Worm (Caenorhabditis elegans) whole organism, young adult: ENCODE data around the gene him-8.

Experiments used
- B0261.1 ChIP-seq: sonication (generic microtip); optimal IDR thresholded peaks from 2 replicates; lab custom pipeline; 2016; ENCODE audit warnings: mild to moderate bottlenecking, missing genetic modification characterization, moderate library complexity, missing compliant biosample characterization
- F37B4.10 ChIP-seq: fragments of 200-800 bp; sonication (Bioruptor generic); IDR thresholded peaks from 2 replicates; pipeline ENCODE4 v1.3.6; 2022; ENCODE audit warnings: missing genetic modification characterization, missing compliant biosample characterization
- F49E8.2 ChIP-seq: sonication (generic microtip); optimal IDR thresholded peaks from 3 replicates; lab custom pipeline; 2017; ENCODE audit warnings: missing genetic modification characterization, mild to moderate bottlenecking, missing compliant biosample characterization, antibody characterized with exemption, moderate library complexity; ENCODE audit not compliant: insufficient read depth
- F57A8.1 ChIP-seq: fragments of 200-800 bp; sonication (Bioruptor generic); optimal IDR thresholded peaks from 2 replicates; lab custom pipeline; 2018; ENCODE audit warnings: mild to moderate bottlenecking, missing genetic modification characterization, moderate library complexity, missing compliant biosample characterization
- T07F8.4 ChIP-seq: sonication (generic microtip); optimal IDR thresholded peaks from 2 replicates; lab custom pipeline; 2016; ENCODE audit warnings: mild to moderate bottlenecking, missing genetic modification characterization, moderate library complexity, missing compliant biosample characterization
- Y56A3A.18 ChIP-seq: fragments of 200-800 bp; sonication (Bioruptor generic); IDR thresholded peaks from 2 replicates; pipeline ENCODE4 v1.3.6; 2022; ENCODE audit warnings: missing genetic modification reagents, missing genetic modification characterization, missing compliant biosample characterization
- akir-1 ChIP-seq: fragments of 200-800 bp; sonication (Bioruptor generic); optimal IDR thresholded peaks from 2 replicates; lab custom pipeline; 2018; ENCODE audit warnings: mild to moderate bottlenecking, missing genetic modification characterization, moderate library complexity, missing compliant biosample characterization
- cebp-1 ChIP-seq, 2 experiments: fragments of 200-800 bp in 1 of 2; sonication (Bioruptor generic) in 1 of 2; sonication (generic microtip) in 1 of 2; IDR thresholded peaks in 1 of 2; optimal IDR thresholded peaks in 1 of 2; 2 replicates each; pipeline versions ENCODE4 v1.3.6 to Lab custom; 2017 to 2022; ENCODE audit warnings: missing compliant biosample characterization in 2 of 2, missing genetic modification characterization in 2 of 2, mild to moderate bottlenecking in 1 of 2, missing genetic modification reagents in 1 of 2, moderate library complexity in 1 of 2
- ceh-58 ChIP-seq: fragments of 200-800 bp; sonication (Bioruptor generic); IDR thresholded peaks from 2 replicates; pipeline ENCODE4 v1.3.6; 2022; ENCODE audit warnings: missing genetic modification characterization, missing compliant biosample characterization
- ceh-79 ChIP-seq: sonication (generic microtip); optimal IDR thresholded peaks from 2 replicates; lab custom pipeline; 2017; ENCODE audit warnings: mild to moderate bottlenecking, missing genetic modification characterization, missing compliant biosample characterization
- chd-7 ChIP-seq: sonication (generic microtip); optimal IDR thresholded peaks from 2 replicates; lab custom pipeline; 2016; ENCODE audit warnings: mild to moderate bottlenecking, missing genetic modification characterization, moderate library complexity, missing compliant biosample characterization
- die-1 ChIP-seq: sonication (generic microtip); optimal IDR thresholded peaks from 2 replicates; lab custom pipeline; 2016; ENCODE audit warnings: missing genotype, mild to moderate bottlenecking, missing genetic modification characterization, missing compliant biosample characterization
- dpl-1 ChIP-seq: fragments of 150-350 bp; optimal IDR thresholded peaks from 2 replicates; lab custom pipeline; 2014; ENCODE audit warnings: missing biosample characterization, missing genetic modification reagents, missing genetic modification characterization
- efl-1 ChIP-seq: fragments of 150-350 bp; optimal IDR thresholded peaks from 2 replicates; lab custom pipeline; 2014; ENCODE audit warnings: missing biosample characterization, missing genetic modification reagents, missing genetic modification characterization
- ekl-4 ChIP-seq: fragments of 200-800 bp; sonication (Bioruptor generic); IDR thresholded peaks from 2 replicates; pipeline ENCODE4 v1.3.6; 2022; ENCODE audit warnings: missing genetic modification reagents, missing genetic modification characterization, missing compliant biosample characterization
- him-1 ChIP-seq: sonication (generic microtip); optimal IDR thresholded peaks from 2 replicates; lab custom pipeline; 2016; ENCODE audit warnings: missing genotype, missing genetic modification reagents, missing genetic modification characterization, missing compliant biosample characterization
- hlh-26 ChIP-seq: fragments of 200-800 bp; sonication (Bioruptor generic); conservative IDR thresholded peaks from 2 replicates; pipeline ENCODE4 v1.3.6; 2022; ENCODE audit warnings: missing genetic modification reagents, missing genetic modification characterization, missing compliant biosample characterization
- hmg-1.2 ChIP-seq: fragments of 200-800 bp; sonication (Bioruptor generic); IDR thresholded peaks from 2 replicates; pipeline ENCODE4 v1.3.6; 2022; ENCODE audit warnings: missing genetic modification reagents, missing genetic modification characterization, missing compliant biosample characterization
- hrde-1 ChIP-seq: sonication (generic microtip); optimal IDR thresholded peaks from 2 replicates; lab custom pipeline; 2016; ENCODE audit warnings: missing genetic modification characterization, mild to moderate bottlenecking, missing compliant biosample characterization, moderate library complexity, missing genotype, missing genetic modification reagents, borderline replicate concordance
- lir-1 ChIP-seq: fragments of 200-800 bp; sonication (Bioruptor generic); conservative IDR thresholded peaks from 2 replicates; pipeline ENCODE4 v1.3.6; 2022; ENCODE audit warnings: missing genetic modification reagents, missing genetic modification characterization, missing compliant biosample characterization
- madf-10 ChIP-seq: sonication (generic microtip); optimal IDR thresholded peaks from 2 replicates; lab custom pipeline; 2016; ENCODE audit warnings: mild to moderate bottlenecking, missing genetic modification characterization, missing compliant biosample characterization
- madf-3 ChIP-seq: fragments of 200-800 bp; sonication (Bioruptor generic); IDR thresholded peaks from 2 replicates; pipeline ENCODE4 v1.3.6; 2022; ENCODE audit warnings: missing genetic modification reagents, missing genetic modification characterization, missing compliant biosample characterization
- mel-28 ChIP-seq: sonication (generic microtip); optimal IDR thresholded peaks from 2 replicates; lab custom pipeline; 2016; ENCODE audit warnings: borderline replicate concordance, mild to moderate bottlenecking, missing genetic modification characterization, missing compliant biosample characterization
- nhr-80 ChIP-seq: sonication (generic microtip); optimal IDR thresholded peaks from 2 replicates; lab custom pipeline; 2016; ENCODE audit warnings: missing genetic modification characterization, missing compliant biosample characterization
- nhr-90 ChIP-seq: sonication (generic microtip); optimal IDR thresholded peaks from 2 replicates; lab custom pipeline; 2016; ENCODE audit warnings: missing genotype, mild to moderate bottlenecking, missing genetic modification characterization, missing compliant biosample characterization
- pha-4 ChIP-seq: fragments of 150-350 bp; sonication (generic microtip); optimal IDR thresholded peaks from 2 replicates; lab custom pipeline; 2014; ENCODE audit warnings: missing biosample characterization, missing genetic modification reagents, missing genetic modification characterization
- snpc-1.1 ChIP-seq: sonication (generic microtip); optimal IDR thresholded peaks from 2 replicates; lab custom pipeline; 2017; ENCODE audit warnings: missing genetic modification characterization, mild to moderate bottlenecking, missing compliant biosample characterization, antibody characterized with exemption, moderate library complexity, missing genotype, missing genetic modification reagents; ENCODE audit not compliant: insufficient read depth
- tbx-9 ChIP-seq: sonication (generic microtip); optimal IDR thresholded peaks from 2 replicates; lab custom pipeline; 2016; ENCODE audit warnings: borderline replicate concordance, missing genetic modification characterization, inconsistent platforms, missing compliant biosample characterization
- xnd-1 ChIP-seq: sonication (generic microtip); optimal IDR thresholded peaks from 2 replicates; lab custom pipeline; 2016; ENCODE audit warnings: missing genotype, missing genetic modification reagents, missing genetic modification characterization, missing compliant biosample characterization
- ztf-18 ChIP-seq: sonication (generic microtip); optimal IDR thresholded peaks from 2 replicates; lab custom pipeline; 2016; ENCODE audit warnings: missing genotype, mild to moderate bottlenecking, missing genetic modification characterization, missing compliant biosample characterization
- ztf-22 ChIP-seq: fragments of 200-800 bp; sonication (Bioruptor generic); optimal IDR thresholded peaks from 2 replicates; lab custom pipeline; 2018; ENCODE audit warnings: mild to moderate bottlenecking, missing genetic modification characterization, moderate library complexity, missing compliant biosample characterization
- ztf-26 ChIP-seq: sonication (generic microtip); optimal IDR thresholded peaks from 2 replicates; lab custom pipeline; 2017; ENCODE audit warnings: missing genetic modification characterization, missing compliant biosample characterization
- ztf-28 ChIP-seq: fragments of 200-800 bp; sonication (Bioruptor generic); IDR thresholded peaks from 2 replicates; pipeline ENCODE4 v1.3.6; 2022; ENCODE audit warnings: missing genetic modification reagents, missing genetic modification characterization, missing compliant biosample characterization

him-8 gene

ce11 chrIV:10574471-10574870, 12.8 kb downstream of the him-8 start:
- TF ChIP-seq chd-7 (tag; lab: Kevin White, UChicago) = no peak
- no peak for TF ChIP-seq ztf-26
- no peak for TF ChIP-seq die-1
- no peak for TF ChIP-seq cebp-1 (GFP tag; IDR thresholded peaks at IDR 0.05; lab: Robert Waterston, UW)
- TF ChIP-seq cebp-1 (tag; optimal IDR thresholded peaks at IDR 0.05; lab: Kevin White, UChicago) = no peak
- TF ChIP-seq hrde-1 (tag; lab: Kevin White, UChicago) = no peak
- no peak for TF ChIP-seq T07F8.4 (tag; lab: Kevin White, UChicago)
- no peak for TF ChIP-seq him-1
- no peak for TF ChIP-seq ceh-79 (tag; lab: Kevin White, UChicago)
- TF ChIP-seq ztf-22 (GFP tag; lab: Kevin White, UChicago) = no peak
- no peak for TF ChIP-seq ceh-58 (GFP tag; lab: Robert Waterston, UW)
- no peak for TF ChIP-seq B0261.1 (tag; lab: Kevin White, UChicago)
- TF ChIP-seq snpc-1.1 (tag; lab: Kevin White, UChicago) = no peak
- TF ChIP-seq nhr-90 (tag; lab: Kevin White, UChicago) = no peak
- no peak for TF ChIP-seq tbx-9 (tag; lab: Kevin White, UChicago)
- TF ChIP-seq mel-28 (tag; lab: Kevin White, UChicago) = no peak
- no peak for TF ChIP-seq lir-1 (GFP tag; lab: Robert Waterston, UW)
- no peak for TF ChIP-seq pha-4 (tag; lab: Kevin White, UChicago)
- TF ChIP-seq madf-10 (tag; lab: Kevin White, UChicago) = no peak

- TF ChIP-seq F57A8.1 (GFP tag; lab: Kevin White, UChicago) = no peak
Measured at ce11 chrIV:10576050-10576449, 14.3 kb downstream of the him-8 start, which contains the start of gene efn-2. Gene efn-2 (plus strand): TSS chrIV:10576350.

ce11 chrIV:10576624-10577023, 14.9 kb downstream of the him-8 start:
- TF ChIP-seq ztf-18 (tag; lab: Kevin White, UChicago) (no peak), ztf-28 (GFP tag; lab: Robert Waterston, UW) (no peak), efl-1 (GFP tag; lab: Kevin White, UChicago) (no peak), Y56A3A.18 (GFP tag; lab: Robert Waterston, UW) (no peak), ekl-4 (GFP tag; lab: Robert Waterston, UW) (no peak), hmg-1.2 (no peak), F49E8.2 (tag; lab: Kevin White, UChicago) (no peak), dpl-1 (GFP tag; lab: Kevin White, UChicago) (no peak), madf-3 (GFP tag; lab: Robert Waterston, UW) (no peak), snpc-1.1 (tag; lab: Kevin White, UChicago) (no peak), xnd-1 (tag; lab: Kevin White, UChicago) (no peak), hlh-26 (no peak)

- TF ChIP-seq akir-1 (no peak), nhr-80 (tag; lab: Kevin White, UChicago) (peak; percentile 37), F37B4.10 (GFP tag; lab: Robert Waterston, UW) (no peak)
Measured at ce11 chrIV:10577600-10577999, 15.9 kb downstream of the him-8 start.
